Fruit fly (Drosophila melanogaster): ENCODE data around the gene CG9386.

Gene CG9386

dm6 chr3R:9561121-9561520 lies 5.9 kb upstream of the CG9386 start:
- TF ChIP-seq Ada2b (GFP tag; IDR thresholded peaks at IDR 0.05) (0 out of 2 replicates have a peak, but pooled peaks have one; percentile 2), exex (tag; optimal IDR thresholded peaks at IDR 0.05) (no peak), pros (GFP tag; optimal IDR thresholded peaks at IDR 0.05) (no peak), CG16813 (GFP tag; IDR thresholded peaks at IDR 0.05; ENCODE audit: partially characterized antibody) (0 out of 3 replicates have a peak, but pooled peaks have one; percentile 33), Med (GFP tag) (peak; percentile 54), Ets65A (GFP tag) (peak; percentile 53), Dek (tag; optimal IDR thresholded peaks at IDR 0.05) (no peak)

- TF ChIP-seq CG15514 (GFP tag; optimal IDR thresholded peaks at IDR 0.05) (peak; percentile 66), esg (GFP tag; conservative IDR thresholded peaks at IDR 0.05) (peak; percentile 55), CG15601 (tag; optimal IDR thresholded peaks at IDR 0.05) (peak; percentile 58), Pdp1 (GFP tag; optimal IDR thresholded peaks at IDR 0.05) (peak; percentile 59 to 83), CG7786 (GFP tag; optimal IDR thresholded peaks at IDR 0.05) (peak; percentile 60), CG6765 (GFP tag; optimal IDR thresholded peaks at IDR 0.05) (peak; percentile 33), Mes4 (GFP tag; optimal IDR thresholded peaks at IDR 0.05) (peak; percentile 31), Med (GFP tag) (peak; percentile 94), pho (GFP tag; optimal IDR thresholded peaks at IDR 0.05) (peak; percentile 68), CG17359 (tag; optimal IDR thresholded peaks at IDR 0.05) (peak; percentile 36), ash1 (GFP tag; optimal IDR thresholded peaks at IDR 0.05) (no peak), CG17829 (tag; optimal IDR thresholded peaks at IDR 0.05) (peak; percentile 57), CG12155 (GFP tag; optimal IDR thresholded peaks at IDR 0.05) (peak; percentile 74), HmgD (GFP tag; optimal IDR thresholded peaks at IDR 0.05) (no peak), CG15269 (tag; optimal IDR thresholded peaks at IDR 0.05) (no peak), CG4328 (GFP tag; optimal IDR thresholded peaks at IDR 0.05) (peak; percentile 21), Bteb2 (GFP tag; optimal IDR thresholded peaks at IDR 0.05) (peak; percentile 52), hth (optimal IDR thresholded peaks at IDR 0.05) (no peak), CG12744 (GFP tag; optimal IDR thresholded peaks at IDR 0.05) (no peak), gt (GFP tag; IDR thresholded peaks at IDR 0.05) (0 out of 2 replicates have a peak, but pooled peaks have one; percentile 14), dan (GFP tag; IDR thresholded peaks at IDR 0.05) (0 out of 2 replicates have a peak, but pooled peaks have one; percentile 16), Mad (GFP tag; optimal IDR thresholded peaks at IDR 0.05) (peak; percentile 72), CG8388 (GFP tag; optimal IDR thresholded peaks at IDR 0.05) (peak; percentile 27), Atf3 (GFP tag; optimal IDR thresholded peaks at IDR 0.05) (peak; percentile 65), CG8944 (GFP tag; optimal IDR thresholded peaks at IDR 0.05) (peak; percentile 63), CG11093 (GFP tag; IDR thresholded peaks at IDR 0.05) (peak; percentile 44; the same call in 1 of the 3 replicates), CG17361 (GFP tag; IDR thresholded peaks at IDR 0.05) (peak; percentile 76), Antp (GFP tag; optimal IDR thresholded peaks at IDR 0.05) (peak; percentile 63), tll (GFP tag; optimal IDR thresholded peaks at IDR 0.05) (no peak), gem (tag; optimal IDR thresholded peaks at IDR 0.05) (no peak), knrl (GFP tag; IDR thresholded peaks at IDR 0.05; ENCODE audit: partially characterized antibody) (peak; percentile 42; the same call in 1 of the 3 replicates), Lhr (GFP tag; optimal IDR thresholded peaks at IDR 0.05) (peak; percentile 66), CG1024 (GFP tag; IDR thresholded peaks at IDR 0.05) (no peak), jigr1 (GFP tag; IDR thresholded peaks at IDR 0.05) (no peak), zfh1 (GFP tag; IDR thresholded peaks at IDR 0.05) (peak; percentile 49; the same call in 2 of the 3 replicates), ken (GFP tag; IDR thresholded peaks at IDR 0.05) (peak; percentile 65; the same call in 2 of the 3 replicates), insv (GFP tag; optimal IDR thresholded peaks at IDR 0.05) (peak; percentile 68 to 97), Lpt (GFP tag; optimal IDR thresholded peaks at IDR 0.05) (no peak), CkIIα-i1 (GFP tag; IDR thresholded peaks at IDR 0.05) (no peak), Hey (tag; optimal IDR thresholded peaks at IDR 0.05) (no peak), caup (GFP tag; optimal IDR thresholded peaks at IDR 0.05; ENCODE audit: severe bottlenecking) (peak; percentile 33), cas (GFP tag; IDR thresholded peaks at IDR 0.05) (peak; percentile 29; the same call in 1 of the 2 replicates)
Measured at dm6 chr3R:9559413-9560014, 4.3 kb upstream of the CG9386 start, which contains the start of the genes AP-1mu and MBD-like. Gene AP-1mu (minus strand): TSS chr3R:9559525. Gene MBD-like (plus strand): TSS chr3R:9559760.

Measured in whole organism, embryonic.